Worm (Caenorhabditis elegans) whole organism, late embryonic: ENCODE measurements around the gene str-90.

ENCODE experiments used
- C08G9.2 ChIP-seq: sonication (generic microtip); optimal IDR thresholded peaks from 2 replicates; lab custom pipeline; 2016; ENCODE audit warnings: mild to moderate bottlenecking, missing genetic modification characterization, moderate library complexity, missing compliant biosample characterization
- C38D4.7 ChIP-seq: fragments of 200-800 bp; sonication (Bioruptor generic); optimal IDR thresholded peaks from 2 replicates; lab custom pipeline; 2018; ENCODE audit warnings: mild to moderate bottlenecking, missing genetic modification characterization, moderate library complexity, missing compliant biosample characterization
- K02D7.2 ChIP-seq: sonication (generic microtip); optimal IDR thresholded peaks from 2 replicates; lab custom pipeline; 2017; ENCODE audit warnings: mild to moderate bottlenecking, missing genetic modification characterization, missing compliant biosample characterization
- T23F11.4 ChIP-seq: fragments of 200-800 bp; sonication (Bioruptor generic); optimal IDR thresholded peaks from 2 replicates; lab custom pipeline; 2018; ENCODE audit warnings: mild to moderate bottlenecking, missing genetic modification characterization, missing compliant biosample characterization
- Y22D7AL.16 ChIP-seq: sonication (generic microtip); optimal IDR thresholded peaks from 2 replicates; lab custom pipeline; 2016; ENCODE audit warnings: missing genetic modification characterization, missing compliant biosample characterization
- ahr-1 ChIP-seq: sonication (generic microtip); optimal IDR thresholded peaks from 2 replicates; lab custom pipeline; 2016; ENCODE audit warnings: missing genetic modification characterization, missing compliant biosample characterization
- ama-1 ChIP-seq: fragments of 150-350 bp; optimal IDR thresholded peaks from 2 replicates; lab custom pipeline; 2014
- ceh-19 ChIP-seq: fragments of 200-800 bp; sonication (Bioruptor generic); optimal IDR thresholded peaks from 2 replicates; lab custom pipeline; 2018; ENCODE audit warnings: mild to moderate bottlenecking, missing genetic modification characterization, missing compliant biosample characterization
- ceh-2 ChIP-seq: sonication (generic microtip); optimal IDR thresholded peaks from 2 replicates; lab custom pipeline; 2016; ENCODE audit warnings: missing genotype, missing genetic modification characterization, missing compliant biosample characterization
- ceh-22 ChIP-seq: sonication (generic microtip); optimal IDR thresholded peaks from 2 replicates; lab custom pipeline; 2017; ENCODE audit warnings: missing biosample characterization, missing genetic modification characterization
- ceh-24 ChIP-seq: sonication (generic microtip); optimal IDR thresholded peaks from 2 replicates; lab custom pipeline; 2016; ENCODE audit warnings: mild to moderate bottlenecking, missing genetic modification characterization, missing compliant biosample characterization
- ceh-31 ChIP-seq: sonication (generic microtip); optimal IDR thresholded peaks from 2 replicates; lab custom pipeline; 2016; ENCODE audit warnings: missing genetic modification characterization, missing compliant biosample characterization
- ceh-48 ChIP-seq: sonication (generic microtip); optimal IDR thresholded peaks from 2 replicates; lab custom pipeline; 2016; ENCODE audit warnings: missing genetic modification characterization, inconsistent platforms, missing compliant biosample characterization
- ceh-6 ChIP-seq: fragments of 200-800 bp; sonication (Bioruptor generic); optimal IDR thresholded peaks from 2 replicates; lab custom pipeline; 2018; ENCODE audit warnings: mild to moderate bottlenecking, missing genetic modification characterization, missing compliant biosample characterization
- che-1 ChIP-seq: sonication (generic microtip); optimal IDR thresholded peaks from 2 replicates; lab custom pipeline; 2016; ENCODE audit warnings: mild to moderate bottlenecking, missing genetic modification characterization, missing compliant biosample characterization
- elt-2 ChIP-seq: sonication (generic microtip); optimal IDR thresholded peaks from 2 replicates; lab custom pipeline; 2016; ENCODE audit warnings: missing genetic modification reagents, missing genetic modification characterization, missing compliant biosample characterization
- elt-4 ChIP-seq: sonication (generic microtip); optimal IDR thresholded peaks from 2 replicates; lab custom pipeline; 2016; ENCODE audit warnings: missing genetic modification characterization, missing compliant biosample characterization
- ets-4 ChIP-seq: sonication (generic microtip); optimal IDR thresholded peaks from 2 replicates; lab custom pipeline; 2016; ENCODE audit warnings: missing genetic modification characterization, missing compliant biosample characterization
- eyg-1 ChIP-seq: sonication (generic microtip); optimal IDR thresholded peaks from 2 replicates; lab custom pipeline; 2016; ENCODE audit warnings: missing genotype, missing genetic modification characterization, missing compliant biosample characterization
- fax-1 ChIP-seq: sonication (generic microtip); optimal IDR thresholded peaks from 2 replicates; lab custom pipeline; 2016; ENCODE audit warnings: missing genotype, missing genetic modification characterization, missing compliant biosample characterization
- fkh-10 ChIP-seq: fragments of 150-350 bp; optimal IDR thresholded peaks from 2 replicates; lab custom pipeline; 2014; ENCODE audit warnings: missing biosample characterization, missing genetic modification reagents, missing genetic modification characterization
- fkh-6 ChIP-seq: sonication (generic microtip); optimal IDR thresholded peaks from 2 replicates; lab custom pipeline; 2016; ENCODE audit warnings: missing genetic modification characterization, missing compliant biosample characterization
- hlh-13 ChIP-seq: fragments of 200-800 bp; sonication (Bioruptor generic); optimal IDR thresholded peaks from 2 replicates; lab custom pipeline; 2018; ENCODE audit warnings: mild to moderate bottlenecking, missing genetic modification characterization, missing compliant biosample characterization
- hlh-15 ChIP-seq: sonication (generic microtip); optimal IDR thresholded peaks from 2 replicates; lab custom pipeline; 2016; ENCODE audit warnings: missing genetic modification characterization, missing compliant biosample characterization
- lim-6 ChIP-seq: sonication (generic microtip); optimal IDR thresholded peaks from 2 replicates; lab custom pipeline; 2016; ENCODE audit warnings: missing genetic modification characterization, missing compliant biosample characterization
- lin-11 ChIP-seq: fragments of 200-800 bp; sonication (Bioruptor generic); optimal IDR thresholded peaks from 2 replicates; lab custom pipeline; 2018; ENCODE audit warnings: mild to moderate bottlenecking, missing genetic modification characterization, missing compliant biosample characterization
- mec-3 ChIP-seq: sonication (generic microtip); optimal IDR thresholded peaks from 2 replicates; lab custom pipeline; 2016; ENCODE audit warnings: borderline replicate concordance, missing genetic modification characterization, missing compliant biosample characterization
- nfya-1 ChIP-seq: sonication (generic microtip); optimal IDR thresholded peaks from 2 replicates; lab custom pipeline; 2017; ENCODE audit warnings: missing genetic modification characterization, mild to moderate bottlenecking, missing compliant biosample characterization, antibody characterized with exemption, moderate library complexity
- nhr-11 ChIP-seq: fragments of 150-350 bp; optimal IDR thresholded peaks from 2 replicates; lab custom pipeline; 2014; ENCODE audit warnings: missing biosample characterization, missing genetic modification characterization
- nhr-232 ChIP-seq: sonication (generic microtip); optimal IDR thresholded peaks from 2 replicates; lab custom pipeline; 2016; ENCODE audit warnings: missing genetic modification characterization, missing compliant biosample characterization
- npax-4 ChIP-seq: sonication (generic microtip); optimal IDR thresholded peaks from 2 replicates; lab custom pipeline; 2016; ENCODE audit warnings: missing genetic modification characterization, missing compliant biosample characterization
- odd-2 ChIP-seq: sonication (generic microtip); optimal IDR thresholded peaks from 2 replicates; lab custom pipeline; 2017; ENCODE audit warnings: antibody characterized with exemption, mild to moderate bottlenecking, missing genetic modification characterization, missing compliant biosample characterization
- pha-2 ChIP-seq: sonication (generic microtip); optimal IDR thresholded peaks from 2 replicates; lab custom pipeline; 2017; ENCODE audit warnings: mild to moderate bottlenecking, missing genetic modification characterization, missing compliant biosample characterization
- pqm-1 ChIP-seq: sonication (generic microtip); optimal IDR thresholded peaks from 2 replicates; lab custom pipeline; 2016; ENCODE audit warnings: missing genetic modification characterization, missing compliant biosample characterization
- ref-2 ChIP-seq: sonication (generic microtip); optimal IDR thresholded peaks from 2 replicates; lab custom pipeline; 2016; ENCODE audit warnings: missing genetic modification characterization, missing compliant biosample characterization
- rnt-1 ChIP-seq: sonication (generic microtip); optimal IDR thresholded peaks from 2 replicates; lab custom pipeline; 2016; ENCODE audit warnings: missing genetic modification characterization, missing compliant biosample characterization
- sdc-2 ChIP-seq: sonication (generic microtip); optimal IDR thresholded peaks from 2 replicates; lab custom pipeline; 2016; ENCODE audit warnings: missing genotype, missing genetic modification characterization, missing compliant biosample characterization
- tbx-7 ChIP-seq: sonication (generic microtip); optimal IDR thresholded peaks from 2 replicates; lab custom pipeline; 2016; ENCODE audit warnings: missing genotype, missing genetic modification characterization, missing compliant biosample characterization
- ttx-3 ChIP-seq: sonication (generic microtip); optimal IDR thresholded peaks from 2 replicates; lab custom pipeline; 2016; ENCODE audit warnings: missing genetic modification reagents, missing genetic modification characterization, missing compliant biosample characterization
- unc-55 ChIP-seq: sonication (generic microtip); optimal IDR thresholded peaks from 2 replicates; lab custom pipeline; 2017; ENCODE audit warnings: missing biosample characterization, missing genetic modification reagents, missing genetic modification characterization
- unc-86 ChIP-seq: sonication (generic microtip); optimal IDR thresholded peaks from 2 replicates; lab custom pipeline; 2016; ENCODE audit warnings: missing genetic modification characterization, missing compliant biosample characterization
- zip-5 ChIP-seq: sonication (generic microtip); optimal IDR thresholded peaks from 2 replicates; lab custom pipeline; 2016; ENCODE audit warnings: missing genetic modification characterization, missing compliant biosample characterization
- ztf-16 ChIP-seq: sonication (generic microtip); optimal IDR thresholded peaks from 2 replicates; lab custom pipeline; 2017; ENCODE audit warnings: missing genetic modification characterization, missing compliant biosample characterization

str-90 gene

ce11 chrV:8081579-8081978, 21.5 kb upstream of the str-90 start, which contains the start of gene str-131:
str-131 (minus strand) TSS chrV:8081679.
- no peak for TF ChIP-seq hlh-15 (tag; lab: Kevin White, UChicago)
- TF ChIP-seq odd-2 (tag; lab: Kevin White, UChicago), result no peak
- no peak for TF ChIP-seq nhr-11 (tag; lab: Kevin White, UChicago)
- no peak for TF ChIP-seq ahr-1 (tag; lab: Kevin White, UChicago)
- no peak for TF ChIP-seq K02D7.2 (tag; lab: Kevin White, UChicago)
- no peak for TF ChIP-seq zip-5 (tag; lab: Kevin White, UChicago)
- no peak for TF ChIP-seq ama-1 (lab: Kevin White, UChicago)
- TF ChIP-seq unc-55 (GFP tag; lab: Kevin White, UChicago), result no peak
- no peak for TF ChIP-seq ceh-31 (tag; lab: Kevin White, UChicago)
- TF ChIP-seq lin-11 (tag; lab: Kevin White, UChicago), result no peak
- TF ChIP-seq nfya-1, result no peak
- no peak for TF ChIP-seq ceh-2

- TF ChIP-seq fkh-10 (no peak), ceh-24 (tag; lab: Kevin White, UChicago) (no peak), mec-3 (tag; lab: Kevin White, UChicago) (no peak), zip-5 (tag; lab: Kevin White, UChicago) (no peak), ref-2 (tag; lab: Kevin White, UChicago) (no peak), K02D7.2 (tag; lab: Kevin White, UChicago) (no peak), pqm-1 (tag; lab: Kevin White, UChicago) (no peak), sdc-2 (no peak), ceh-48 (tag; lab: Kevin White, UChicago) (no peak), che-1 (tag; lab: Kevin White, UChicago) (no peak), ztf-16 (tag; lab: Kevin White, UChicago) (no peak), ceh-19 (GFP tag; lab: Kevin White, UChicago) (no peak), unc-86 (no peak), ceh-22 (no peak), T23F11.4 (GFP tag; lab: Kevin White, UChicago) (no peak), pha-2 (tag; lab: Kevin White, UChicago) (no peak), ttx-3 (tag; lab: Kevin White, UChicago) (no peak), hlh-15 (tag; lab: Kevin White, UChicago) (no peak), Y22D7AL.16 (no peak), ceh-31 (tag; lab: Kevin White, UChicago) (no peak)
Measured at ce11 chrV:8085141-8085540, 17.9 kb upstream of the str-90 start, which contains the start of gene C09H5.7. C09H5.7 (minus strand) TSS chrV:8085241.

ce11 chrV:8090595-8090994, 12.5 kb upstream of the str-90 start, which contains the start of gene str-130:
str-130 (minus strand) TSS chrV:8090695.
- TF ChIP-seq elt-4 (tag; lab: Kevin White, UChicago) (no peak), hlh-13 (GFP tag; lab: Kevin White, UChicago) (no peak), ceh-48 (tag; lab: Kevin White, UChicago) (no peak), K02D7.2 (tag; lab: Kevin White, UChicago) (no peak), C08G9.2 (no peak), rnt-1 (tag; lab: Kevin White, UChicago) (no peak), ets-4 (no peak), npax-4 (tag; lab: Kevin White, UChicago) (no peak), fkh-6 (tag; lab: Kevin White, UChicago) (no peak), pqm-1 (tag; lab: Kevin White, UChicago) (no peak), ahr-1 (tag; lab: Kevin White, UChicago) (no peak)

DNA sequence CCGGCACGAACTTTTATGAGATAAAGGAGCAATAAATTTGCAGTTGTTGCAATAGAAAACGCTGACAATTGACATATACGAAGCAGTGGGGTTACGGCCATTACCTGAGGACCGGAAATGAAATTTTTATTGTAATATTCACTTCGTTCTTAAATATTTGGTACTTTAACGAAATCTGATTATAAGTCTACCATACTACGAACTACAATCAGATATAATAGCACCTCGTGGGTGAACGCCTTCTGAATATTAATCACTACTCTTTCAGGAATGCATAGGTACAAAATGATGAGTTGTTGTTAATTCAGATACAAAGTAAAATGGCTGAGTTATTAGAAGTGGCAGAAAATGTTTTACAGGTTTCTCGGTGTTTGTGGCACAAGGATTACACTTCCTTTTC, 10.7 kb upstream of the str-90 start, which contains the start of gene str-129:
Gene str-129, minus strand, starts transcription at position 101 of the 400 bp plus-strand sequence.
- TF ChIP-seq nhr-232 (tag; lab: Kevin White, UChicago) (no peak), ceh-6 (GFP tag; lab: Kevin White, UChicago) (no peak), nfya-1 (no peak), eyg-1 (tag; lab: Kevin White, UChicago) (no peak), C38D4.7 (GFP tag; lab: Kevin White, UChicago) (no peak), rnt-1 (tag; lab: Kevin White, UChicago) (no peak), ttx-3 (tag; lab: Kevin White, UChicago) (no peak), che-1 (tag; lab: Kevin White, UChicago) (no peak), ama-1 (lab: Kevin White, UChicago) (no peak), pha-2 (tag; lab: Kevin White, UChicago) (no peak), fax-1 (tag; lab: Kevin White, UChicago) (no peak), unc-55 (GFP tag; lab: Kevin White, UChicago) (no peak), lin-11 (tag; lab: Kevin White, UChicago) (no peak), ref-2 (tag; lab: Kevin White, UChicago) (no peak), tbx-7 (no peak), lim-6 (tag; lab: Kevin White, UChicago) (no peak), elt-2 (tag; lab: Kevin White, UChicago) (no peak)
